Fruit fly (Drosophila melanogaster): ENCODE data around the gene mrt.

DNA sequence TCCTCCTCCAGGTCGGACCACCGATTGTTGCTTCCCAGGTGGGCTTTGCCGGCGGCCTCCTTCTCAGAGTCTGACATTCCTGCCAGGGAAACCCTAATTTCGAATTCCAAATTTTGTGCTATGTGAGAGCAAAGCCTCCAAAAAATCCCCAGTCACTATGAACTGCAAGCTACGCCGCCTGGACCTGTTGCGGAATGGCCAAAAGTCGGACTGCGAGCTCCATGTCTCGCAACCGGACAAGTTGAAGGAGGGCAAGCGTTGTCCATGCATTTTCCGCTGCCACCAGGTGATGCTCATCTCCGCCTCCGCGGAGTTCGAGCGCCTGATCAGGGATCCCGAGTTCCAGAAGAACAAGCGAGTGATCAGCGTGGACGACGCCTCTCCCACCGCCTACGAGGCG lies 17.1 kb downstream of the mrt start, which contains the start of the genes CG14262 and CG14260:
- no peak for TF ChIP-seq fru (GFP tag; optimal IDR thresholded peaks at IDR 0.05)
- no peak for TF ChIP-seq Vsx2 (GFP tag; optimal IDR thresholded peaks at IDR 0.05; ENCODE audit: partially characterized antibody)
- no peak for TF ChIP-seq psq (GFP tag; optimal IDR thresholded peaks at IDR 0.05)
- no peak for TF ChIP-seq rgr (GFP tag; optimal IDR thresholded peaks at IDR 0.05)
- no peak for TF ChIP-seq usp (GFP tag; optimal IDR thresholded peaks at IDR 0.05)
- no peak for TF ChIP-seq Myc (optimal IDR thresholded peaks at IDR 0.05)
- TF ChIP-seq Hr78 (GFP tag; optimal IDR thresholded peaks at IDR 0.05), result no peak
- no peak for TF ChIP-seq dsf (GFP tag; optimal IDR thresholded peaks at IDR 0.05; ENCODE audit: borderline replicate concordance)
- no peak for TF ChIP-seq pan (optimal IDR thresholded peaks at IDR 0.05)

Data from whole organism, wandering third instar larva.